Fruit fly (Drosophila melanogaster) whole organism, adult: Measurements from ENCODE around the gene CG14411.
A peak's percentile ranks its signal among the peaks of the same experiment; 100 is the strongest.

Experiments
- CG11617 ChIP-seq: fragments of 200-800 bp; sonication (Bioruptor generic); optimal IDR thresholded peaks from 2 replicates; lab custom pipeline; 2017; ENCODE audit warnings: mild to moderate bottlenecking, missing biosample characterization, missing genetic modification reagents, missing genetic modification characterization
- CG12768 ChIP-seq: fragments of 200-800 bp; sonication (Bioruptor generic); optimal IDR thresholded peaks from 2 replicates; lab custom pipeline; 2017; ENCODE audit warnings: missing biosample characterization, missing genetic modification characterization, mild to moderate bottlenecking, moderate library complexity, missing genetic modification reagents
- CG14711 ChIP-seq: fragments of 200-800 bp; sonication (Bioruptor generic); optimal IDR thresholded peaks from 2 replicates; lab custom pipeline; 2018; ENCODE audit warnings: missing biosample characterization, mild to moderate bottlenecking, missing genetic modification characterization, moderate library complexity
- CG1620 ChIP-seq: fragments of 200-800 bp; sonication (Bioruptor generic); optimal IDR thresholded peaks from 2 replicates; lab custom pipeline; 2016; ENCODE audit warnings: missing biosample characterization, missing genetic modification characterization
- CG33017 ChIP-seq: fragments of 200-800 bp; sonication (Bioruptor generic); optimal IDR thresholded peaks from 2 replicates; lab custom pipeline; 2018; ENCODE audit warnings: missing biosample characterization, mild to moderate bottlenecking, missing genetic modification characterization, moderate library complexity
- CG5204 ChIP-seq: fragments of 200-800 bp; sonication (Bioruptor generic); optimal IDR thresholded peaks from 2 replicates; lab custom pipeline; 2016; ENCODE audit warnings: missing biosample characterization, missing genetic modification characterization
- CG7045 ChIP-seq: fragments of 200-800 bp; sonication (Bioruptor generic); optimal IDR thresholded peaks from 2 replicates; lab custom pipeline; 2017; ENCODE audit warnings: missing biosample characterization, mild to moderate bottlenecking, missing genetic modification characterization
- CG7101 ChIP-seq: fragments of 200-800 bp; sonication (Bioruptor generic); optimal IDR thresholded peaks from 2 replicates; lab custom pipeline; 2018; ENCODE audit warnings: missing biosample characterization, mild to moderate bottlenecking, missing genetic modification characterization, moderate library complexity
- Clk ChIP-seq: fragments of 200-800 bp; sonication (Bioruptor generic); optimal IDR thresholded peaks from 2 replicates; lab custom pipeline; 2017; ENCODE audit warnings: missing biosample characterization, missing genetic modification characterization
- Crg-1 ChIP-seq: fragments of 200-800 bp; sonication (Bioruptor generic); optimal IDR thresholded peaks from 2 replicates; lab custom pipeline; 2016; ENCODE audit warnings: missing biosample characterization, missing genetic modification characterization
- Hr96 ChIP-seq: fragments of 200-800 bp; sonication (Bioruptor generic); optimal IDR thresholded peaks from 2 replicates; lab custom pipeline; 2016; ENCODE audit warnings: missing biosample characterization, missing genetic modification characterization
- Mnt ChIP-seq: fragments of 200-800 bp; sonication (Bioruptor generic); optimal IDR thresholded peaks from 2 replicates; lab custom pipeline; 2016; ENCODE audit warnings: missing biosample characterization, mild to moderate bottlenecking, missing genetic modification characterization
- bab1 ChIP-seq: fragments of 200-800 bp; sonication (Bioruptor generic); optimal IDR thresholded peaks from 3 replicates; lab custom pipeline; 2019; ENCODE audit warnings: missing biosample characterization, mild to moderate bottlenecking, missing genetic modification characterization, moderate library complexity
- cic ChIP-seq: fragments of 200-800 bp; sonication (Bioruptor generic); optimal IDR thresholded peaks from 2 replicates; lab custom pipeline; 2017; ENCODE audit warnings: missing biosample characterization, mild to moderate bottlenecking, missing genetic modification characterization, moderate library complexity
- cnc ChIP-seq, 2 experiments: fragments of >200 bp; optimal IDR thresholded peaks; 2 replicates each; lab custom pipeline; 2017
- kay ChIP-seq: fragments of 200-800 bp; sonication (Bioruptor generic); peaks from one replicate; lab custom pipeline; 2016; ENCODE audit warnings: missing biosample characterization, missing genetic modification characterization, borderline replicate concordance
- ovo ChIP-seq: fragments of 200-800 bp; sonication (Bioruptor generic); optimal IDR thresholded peaks from 2 replicates; lab custom pipeline; 2016; ENCODE audit warnings: missing biosample characterization, missing genetic modification characterization
- pad ChIP-seq: fragments of 200-800 bp; sonication (Bioruptor generic); optimal IDR thresholded peaks from 3 replicates; lab custom pipeline; 2017; ENCODE audit warnings: missing biosample characterization, missing genetic modification characterization, mild to moderate bottlenecking, moderate library complexity, missing genetic modification reagents
- tj ChIP-seq: fragments of 200-800 bp; sonication (Bioruptor generic); optimal IDR thresholded peaks from 3 replicates; lab custom pipeline; 2017; ENCODE audit warnings: missing biosample characterization, mild to moderate bottlenecking, missing genetic modification characterization, moderate library complexity
- toe ChIP-seq: fragments of 200-800 bp; sonication (Bioruptor generic); optimal IDR thresholded peaks from 2 replicates; lab custom pipeline; 2016; ENCODE audit warnings: missing biosample characterization, missing genetic modification characterization

The CG14411 gene

DNA sequence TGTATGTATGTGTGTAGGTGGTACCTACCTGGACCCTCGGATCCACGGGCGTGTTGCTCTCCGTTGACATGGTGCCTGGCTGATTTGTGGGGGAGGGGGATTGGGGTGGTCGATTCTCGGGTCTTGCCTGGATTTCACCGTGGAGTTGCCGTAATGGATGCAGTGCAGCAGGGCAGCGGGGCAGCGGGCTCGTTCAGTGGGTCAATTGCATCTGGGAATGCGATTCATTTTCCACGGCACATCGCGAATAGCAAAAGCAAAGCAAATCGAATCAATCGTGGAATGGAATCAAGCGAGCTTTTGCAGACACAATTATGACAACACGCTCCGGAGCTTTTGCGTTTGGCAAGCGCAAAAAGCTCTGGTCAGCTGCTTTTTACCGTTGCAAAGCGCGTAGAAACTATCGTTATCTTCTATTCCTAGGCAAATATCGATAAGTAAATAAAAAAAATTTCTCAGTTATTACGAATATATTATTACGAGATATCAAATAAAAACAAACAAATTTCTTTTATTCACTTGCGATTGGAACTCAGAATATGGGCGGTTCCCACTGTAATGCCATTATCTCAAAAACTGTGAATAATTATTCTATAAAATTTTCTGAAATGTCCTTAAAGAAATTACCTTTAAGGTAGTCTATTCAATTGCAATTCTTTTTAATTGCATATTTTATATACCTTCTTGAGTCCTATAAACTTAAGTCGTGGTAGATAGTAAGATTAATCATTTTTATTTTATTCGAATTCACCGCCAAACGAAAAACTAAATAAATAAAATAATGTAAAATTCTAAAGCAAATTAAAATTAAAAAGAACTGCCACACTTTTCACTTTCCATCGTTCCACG lies 510 bp upstream of the CG14411 start, which contains the start of gene CG14408:
Gene CG14408 (minus strand): TSS at position 321 of the 849 bp plus-strand sequence.
- TF ChIP-seq ovo (peak; percentile 99), CG1620 (GFP tag; lab: Kevin White, UChicago) (no peak), tj (GFP tag; lab: Kevin White, UChicago) (no peak), Hr96 (GFP tag; lab: Kevin White, UChicago) (no peak), CG7101 (tag; lab: Kevin White, UChicago) (no peak), toe (GFP tag; lab: Kevin White, UChicago) (peak; percentile 28), cic (GFP tag; lab: Kevin White, UChicago) (no peak), pad (GFP tag; lab: Kevin White, UChicago) (no peak), CG33017 (tag; lab: Kevin White, UChicago) (no peak), CG7045 (GFP tag; lab: Kevin White, UChicago) (no peak), cnc (optimal IDR thresholded peaks at IDR 0.05; lab: Kevin White, UChicago) (peak in 1 of 2 experiments; percentile 70), kay (peak; percentile 97), CG5204 (GFP tag; lab: Kevin White, UChicago) (no peak)

DNA sequence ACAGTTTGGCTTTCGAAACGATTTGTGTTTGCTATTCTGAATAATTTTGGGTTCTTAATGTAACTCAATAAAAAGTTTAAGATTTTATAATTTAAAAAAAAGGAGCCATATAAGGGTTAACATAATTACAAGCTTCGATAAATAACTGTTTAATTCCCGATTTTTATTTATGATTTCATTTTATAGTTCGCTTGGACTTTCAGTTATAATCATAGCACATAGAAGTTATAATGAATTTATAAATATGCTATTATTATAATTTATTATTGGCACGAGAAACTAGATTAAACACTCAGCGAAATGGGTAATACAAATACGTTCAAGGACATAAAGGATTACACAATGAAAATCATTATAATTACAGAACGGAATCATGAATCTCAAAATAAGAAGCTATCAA lies 4.0 kb downstream of the CG14411 start, which contains the start of gene CG14410:
Gene CG14410 (plus strand): TSS at position 301 of the 400 bp plus-strand sequence.
- TF ChIP-seq CG1620 (GFP tag; lab: Kevin White, UChicago): no peak

DNA sequence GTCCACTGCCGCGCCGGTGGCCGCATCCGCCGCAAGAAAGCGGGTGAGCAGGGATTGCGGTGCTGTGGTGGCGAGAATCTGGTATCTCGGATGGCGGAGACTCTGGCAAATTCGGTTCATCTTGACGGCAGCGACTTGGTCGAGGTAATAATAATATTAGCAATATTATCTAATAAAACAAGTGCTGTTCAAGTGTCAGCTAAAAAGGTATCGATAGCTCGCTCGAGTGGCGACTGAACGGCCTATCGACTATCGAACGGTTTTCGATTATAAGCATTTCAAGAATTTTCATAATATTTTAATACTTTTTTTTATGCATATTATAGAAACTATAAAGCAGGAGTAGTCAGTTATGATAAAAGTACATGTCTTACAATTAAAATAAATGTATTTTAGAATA lies 5.5 kb downstream of the CG14411 start, which contains the start of gene Grx5:
Gene Grx5 (minus strand): TSS at position 216 of the 400 bp plus-strand sequence.
- no peak for TF ChIP-seq tj (GFP tag; lab: Kevin White, UChicago)

DNA sequence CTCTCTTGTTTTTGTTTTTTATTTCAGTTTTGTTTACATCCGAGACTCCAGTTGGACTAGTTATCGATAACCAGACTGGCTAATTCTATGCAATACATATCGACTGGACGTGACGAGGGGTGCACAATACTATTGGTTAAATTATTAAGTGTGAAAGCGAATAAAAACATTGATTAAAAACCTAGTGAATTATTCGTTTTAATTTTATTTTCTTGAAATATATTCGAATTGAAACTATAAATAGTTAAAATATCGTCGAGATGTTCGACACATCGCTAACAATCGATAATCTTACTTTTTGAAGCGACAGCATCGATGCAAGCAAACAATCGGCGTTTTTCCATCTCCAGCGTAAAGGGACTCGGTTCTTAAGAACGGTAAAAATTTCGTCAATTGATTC lies 6.6 kb downstream of the CG14411 start, which contains the start of the genes CG32590 and Flo2:
Gene CG32590 (minus strand): TSS at position 60 of the 400 bp plus-strand sequence.
Gene Flo2 (plus strand): TSS at position 330 of the 400 bp plus-strand sequence.
- TF ChIP-seq CG14711 (tag; lab: Kevin White, UChicago) (peak; percentile 82), bab1 (GFP tag; lab: Kevin White, UChicago) (peak; percentile 87), cnc (optimal IDR thresholded peaks at IDR 0.05; lab: Kevin White, UChicago) (no peak), ovo (peak; percentile 72), CG7101 (tag; lab: Kevin White, UChicago) (peak; percentile 78), pad (GFP tag; lab: Kevin White, UChicago) (peak; percentile 67), kay (peak; percentile 71), Crg-1 (peak; percentile 52), CG5204 (GFP tag; lab: Kevin White, UChicago) (no peak), CG7045 (GFP tag; lab: Kevin White, UChicago) (no peak), tj (GFP tag; lab: Kevin White, UChicago) (peak; percentile 64), CG11617 (GFP tag; lab: Kevin White, UChicago) (peak; percentile 44), toe (GFP tag; lab: Kevin White, UChicago) (peak; percentile 78), Mnt (peak; percentile 81), CG1620 (GFP tag; lab: Kevin White, UChicago) (peak; percentile 91), Clk (GFP tag; lab: Kevin White, UChicago) (peak; percentile 48), Hr96 (GFP tag; lab: Kevin White, UChicago) (no peak), CG12768 (GFP tag; lab: Kevin White, UChicago) (peak; percentile 26), CG33017 (tag; lab: Kevin White, UChicago) (peak; percentile 42), cic (GFP tag; lab: Kevin White, UChicago) (no peak)

DNA sequence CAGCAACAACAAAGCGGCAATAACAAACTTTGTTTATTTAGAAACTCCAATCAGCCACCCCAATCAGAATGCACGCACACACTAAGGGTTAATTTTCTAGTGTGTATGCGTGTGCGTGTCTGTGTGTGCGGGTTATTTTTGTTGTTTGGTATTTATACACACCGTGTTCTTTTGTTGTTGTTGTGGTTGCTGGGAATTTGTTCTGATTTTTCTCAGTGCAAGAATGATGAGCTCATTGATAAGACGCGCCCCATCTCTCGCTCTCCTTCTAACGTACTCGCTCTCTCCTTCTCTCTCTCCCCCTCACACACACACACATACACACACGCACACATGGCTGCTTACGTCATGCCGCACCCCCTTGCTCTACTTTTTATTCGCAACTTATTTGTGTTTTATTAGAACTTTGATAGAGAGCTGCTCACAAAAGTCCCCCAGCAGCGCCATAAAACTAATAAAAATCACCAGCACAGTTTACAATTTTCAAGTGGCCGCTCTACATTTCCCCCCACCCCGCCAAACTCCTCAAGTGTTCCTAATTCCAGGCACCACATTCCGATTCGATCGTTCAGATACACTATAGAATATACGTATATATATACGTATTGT lies 7.4 kb downstream of the CG14411 start:
- no peak for TF ChIP-seq CG11617 (GFP tag; lab: Kevin White, UChicago)
- no peak for TF ChIP-seq Crg-1
- TF ChIP-seq cic (GFP tag; lab: Kevin White, UChicago): peak; percentile 74
- TF ChIP-seq Hr96 (GFP tag; lab: Kevin White, UChicago): no peak
- peak; percentile 2 for TF ChIP-seq CG14711 (tag; lab: Kevin White, UChicago)
- no peak for TF ChIP-seq kay
- no peak for TF ChIP-seq CG7045 (GFP tag; lab: Kevin White, UChicago)
- TF ChIP-seq CG7101 (tag; lab: Kevin White, UChicago): peak; percentile 35
- peak; percentile 40 for TF ChIP-seq pad (GFP tag; lab: Kevin White, UChicago)
- TF ChIP-seq ovo: no peak
- peak; percentile 65 for TF ChIP-seq Mnt
- no peak for TF ChIP-seq CG12768 (GFP tag; lab: Kevin White, UChicago)
- no peak for TF ChIP-seq bab1 (GFP tag; lab: Kevin White, UChicago)
- TF ChIP-seq tj (GFP tag; lab: Kevin White, UChicago): no peak

DNA sequence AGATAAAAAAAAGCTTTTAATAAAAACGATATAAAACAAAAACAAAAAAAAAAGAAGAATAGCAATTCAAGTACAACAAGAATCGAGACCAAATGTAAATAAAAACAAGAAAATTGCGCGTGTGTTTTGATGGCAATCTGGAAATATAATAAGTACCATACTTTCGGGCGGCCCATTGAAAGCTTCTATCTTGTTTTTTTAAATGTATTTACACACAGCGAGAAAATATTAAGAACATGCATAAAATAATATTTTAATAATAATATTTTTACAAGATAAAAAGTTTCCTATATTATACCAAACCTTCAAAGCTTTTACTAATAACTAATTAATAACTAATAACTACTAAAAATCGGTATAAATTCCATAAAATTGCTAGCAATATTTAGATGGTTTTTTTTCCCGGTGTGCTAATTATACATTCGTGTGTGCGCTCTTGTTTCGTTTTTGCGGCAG lies 8.0 kb downstream of the CG14411 start:
- TF ChIP-seq CG11617 (GFP tag; lab: Kevin White, UChicago) (no peak), CG7101 (tag; lab: Kevin White, UChicago) (peak; percentile 37), CG14711 (tag; lab: Kevin White, UChicago) (peak; percentile 37), bab1 (GFP tag; lab: Kevin White, UChicago) (peak; percentile 10), CG5204 (GFP tag; lab: Kevin White, UChicago) (no peak), toe (GFP tag; lab: Kevin White, UChicago) (no peak), kay (peak; percentile 93), CG33017 (tag; lab: Kevin White, UChicago) (peak; percentile 15), cic (GFP tag; lab: Kevin White, UChicago) (no peak), Mnt (no peak)
